Fruit fly (Drosophila melanogaster) whole organism: ENCODE data around the gene Cht7.

ENCODE experiments used
- CG8478 ChIP-seq: fragments of >200 bp; optimal IDR thresholded peaks from 2 replicates; lab custom pipeline; 2018; ENCODE audit warnings: inconsistent platforms
- Dll ChIP-seq: fragments of >200 bp; optimal IDR thresholded peaks from 2 replicates; lab custom pipeline; 2017
- pan ChIP-seq: fragments of >200 bp; optimal IDR thresholded peaks from 2 replicates; lab custom pipeline; 2017
- usp ChIP-seq: fragments of >200 bp; optimal IDR thresholded peaks from 2 replicates; lab custom pipeline; 2017; ENCODE audit warnings: missing biosample characterization, missing genetic modification characterization, mixed read lengths

DNA sequence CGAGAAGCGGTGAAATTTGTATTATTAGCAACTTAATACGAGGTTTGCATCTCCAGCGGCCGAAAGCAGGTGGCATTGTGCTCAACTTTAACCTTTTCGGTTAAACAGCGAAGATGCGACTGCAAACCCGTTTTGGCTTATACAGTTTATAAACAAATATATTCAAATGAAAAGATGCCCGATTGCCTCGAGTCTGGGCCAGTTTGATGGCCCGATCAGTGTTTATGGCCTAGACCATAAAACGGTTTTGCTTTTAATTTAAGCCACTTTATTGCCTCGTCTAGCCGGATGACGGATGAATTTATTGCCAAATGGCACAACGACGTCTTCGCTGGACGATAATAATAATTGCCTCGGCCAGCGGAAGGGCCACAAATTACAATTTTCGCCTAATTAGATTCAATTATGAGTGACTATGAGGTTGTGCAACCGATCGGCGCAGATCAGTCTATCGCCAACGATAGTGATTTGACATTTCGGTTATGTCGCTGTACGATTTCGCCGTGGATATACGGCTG, 4.2 kb downstream of the Cht7 start:
- TF ChIP-seq pan (lab: Kevin White, UChicago) = no peak
- TF ChIP-seq usp (GFP tag; lab: Kevin White, UChicago) = no peak
- TF ChIP-seq CG8478 = no peak
- no peak for TF ChIP-seq Dll
